Worm (Caenorhabditis elegans): ENCODE data around the gene unc-34.

ce11 chrV:1027044-1027443, 44.5 kb downstream of the unc-34 start, which contains the start of gene R09A1.3:
- TF ChIP-seq hmbx-1 (tag; optimal IDR thresholded peaks at IDR 0.05), result no peak
- no peak for TF ChIP-seq tra-4 (tag; optimal IDR thresholded peaks at IDR 0.05)
- TF ChIP-seq ama-1 (optimal IDR thresholded peaks at IDR 0.05), result no peak

Data from whole organism, early embryonic.